In genomic region chr3L:3765782-3766520, dm6 we compare ENCODE assay signal across 5 fruit fly cellular contexts.
TF ChIP-seq lines count a peak whose summit lies in the region.

No protein-coding gene starts in this region.

TF ChIP-seq in whole organism, adult, 20 proteins besides CTCF, POLR2A, EP300 and RAD21 (continued from another document):
- TF ChIP-seq CG14711 (tag; optimal IDR thresholded peaks at IDR 0.05; lab: Kevin White, UChicago) = peak; percentile 67
- TF ChIP-seq Hr96 (GFP tag; optimal IDR thresholded peaks at IDR 0.05; lab: Kevin White, UChicago) = peak; percentile 17
- no peak for TF ChIP-seq cnc (optimal IDR thresholded peaks at IDR 0.05; lab: Kevin White, UChicago)

TF ChIP-seq in whole organism, embryonic, 481 proteins besides CTCF, POLR2A, EP300 and RAD21 (continued from another document and continues in another):
- TF ChIP-seq Poxn (GFP tag; IDR thresholded peaks at IDR 0.05; lab: Robert Waterston, UW) = no peak
- TF ChIP-seq dmrt11E (tag; optimal IDR thresholded peaks at IDR 0.05; lab: Kevin White, UChicago) = peak; percentile 27
- TF ChIP-seq nerfin-1 (tag; optimal IDR thresholded peaks at IDR 0.05; lab: Kevin White, UChicago) = peak; percentile 57
- no peak for TF ChIP-seq CG4282 (GFP tag; optimal IDR thresholded peaks at IDR 0.05; lab: Kevin White, UChicago)
- no peak for TF ChIP-seq rib (GFP tag; IDR thresholded peaks at IDR 0.05; lab: Robert Waterston, UW)
- no peak for TF ChIP-seq Max (GFP tag; optimal IDR thresholded peaks at IDR 0.05; lab: Kevin White, UChicago)
- TF ChIP-seq Bteb2 (GFP tag; optimal IDR thresholded peaks at IDR 0.05; lab: Kevin White, UChicago) = peak; percentile 6
- TF ChIP-seq gem (tag; optimal IDR thresholded peaks at IDR 0.05; lab: Kevin White, UChicago) = peak; percentile 86
- peak; percentile 65 to 87 for TF ChIP-seq bsh (GFP tag; optimal IDR thresholded peaks at IDR 0.05; lab: Kevin White, UChicago)
- TF ChIP-seq CG31441 (GFP tag; IDR thresholded peaks at IDR 0.05; lab: Robert Waterston, UW) = peak; percentile 86
- no peak for TF ChIP-seq Lpt (GFP tag; optimal IDR thresholded peaks at IDR 0.05; lab: Kevin White, UChicago)
- peak; percentile 74 for TF ChIP-seq Blimp-1 (GFP tag; optimal IDR thresholded peaks at IDR 0.05; lab: Kevin White, UChicago)
- no peak for TF ChIP-seq Dip3 (GFP tag; optimal IDR thresholded peaks at IDR 0.05; lab: Kevin White, UChicago)
- TF ChIP-seq gro (GFP tag; optimal IDR thresholded peaks at IDR 0.05; lab: Kevin White, UChicago) = peak; percentile 35
- no peak for TF ChIP-seq z (GFP tag; IDR thresholded peaks at IDR 0.05; lab: Robert Waterston, UW)
- TF ChIP-seq scrt (GFP tag; optimal IDR thresholded peaks at IDR 0.05; lab: Kevin White, UChicago) = peak; percentile 52
- TF ChIP-seq YL-1 (GFP tag; optimal IDR thresholded peaks at IDR 0.05; lab: Kevin White, UChicago) = peak; percentile 32
- peak; percentile 43 for TF ChIP-seq run (tag; optimal IDR thresholded peaks at IDR 0.05; lab: Kevin White, UChicago)
- peak; percentile 63 for TF ChIP-seq CG31365 (tag; optimal IDR thresholded peaks at IDR 0.05; lab: Kevin White, UChicago)
- TF ChIP-seq pzg (GFP tag; optimal IDR thresholded peaks at IDR 0.05; lab: Kevin White, UChicago) = no peak
- no peak for TF ChIP-seq Atf3 (GFP tag; optimal IDR thresholded peaks at IDR 0.05; lab: Kevin White, UChicago)
- TF ChIP-seq CG15696 (tag; optimal IDR thresholded peaks at IDR 0.05; lab: Kevin White, UChicago) = peak; percentile 31
- TF ChIP-seq CG18476 (GFP tag; optimal IDR thresholded peaks at IDR 0.05; lab: Kevin White, UChicago) = no peak
- TF ChIP-seq CG16779 (GFP tag; IDR thresholded peaks at IDR 0.05; lab: Robert Waterston, UW) = no peak
- peak; percentile 57 for TF ChIP-seq CG8281 (tag; optimal IDR thresholded peaks at IDR 0.05; lab: Kevin White, UChicago)
- TF ChIP-seq CG1792 (GFP tag; optimal IDR thresholded peaks at IDR 0.05; lab: Kevin White, UChicago) = no peak
- no peak for TF ChIP-seq Bdp1 (GFP tag; optimal IDR thresholded peaks at IDR 0.05; lab: Kevin White, UChicago)
- TF ChIP-seq Fer3 (tag; optimal IDR thresholded peaks at IDR 0.05; lab: Kevin White, UChicago) = peak; percentile 60
- peak; percentile 36; the same call in 2 of the 3 replicates for TF ChIP-seq B-H1 (GFP tag; IDR thresholded peaks at IDR 0.05; lab: Robert Waterston, UW)
- peak; percentile 62; the same call in 2 of the 3 replicates for TF ChIP-seq H15 (GFP tag; IDR thresholded peaks at IDR 0.05; lab: Robert Waterston, UW)
- peak; percentile 78 for TF ChIP-seq CG30403 (GFP tag; optimal IDR thresholded peaks at IDR 0.05; lab: Kevin White, UChicago)
- TF ChIP-seq tio (GFP tag; optimal IDR thresholded peaks at IDR 0.05; lab: Kevin White, UChicago) = peak; percentile 68
- peak; percentile 79 for TF ChIP-seq CG14441 (GFP tag; IDR thresholded peaks at IDR 0.05; lab: Robert Waterston, UW)

TF ChIP-seq in whole organism, prepupa, 60 proteins besides CTCF, POLR2A, EP300 and RAD21 (continued from another document and continues in another):
- TF ChIP-seq Sox102F (GFP tag; optimal IDR thresholded peaks at IDR 0.05; lab: Kevin White, UChicago) (peak; percentile 16), Sox14 (GFP tag; optimal IDR thresholded peaks at IDR 0.05; lab: Kevin White, UChicago) (peak; percentile 63), CG32006 (GFP tag; optimal IDR thresholded peaks at IDR 0.05; lab: Kevin White, UChicago) (peak; percentile 68), topi (GFP tag; optimal IDR thresholded peaks at IDR 0.05; lab: Kevin White, UChicago) (peak; percentile 50), CG6792 (GFP tag; optimal IDR thresholded peaks at IDR 0.05; lab: Kevin White, UChicago) (peak; percentile 7), CG7368 (GFP tag; optimal IDR thresholded peaks at IDR 0.05; lab: Kevin White, UChicago) (no peak), svp (GFP tag; lab: Kevin White, UChicago) (peak; percentile 84), CG8632 (GFP tag; optimal IDR thresholded peaks at IDR 0.05; lab: Kevin White, UChicago) (peak; percentile 51), fd85E (GFP tag; optimal IDR thresholded peaks at IDR 0.05; lab: Kevin White, UChicago) (no peak), Eip93F (GFP tag; optimal IDR thresholded peaks at IDR 0.05; lab: Kevin White, UChicago) (no peak), CG6808 (GFP tag; optimal IDR thresholded peaks at IDR 0.05; lab: Kevin White, UChicago) (peak; percentile 71), CG11762 (GFP tag; optimal IDR thresholded peaks at IDR 0.05; lab: Kevin White, UChicago; ENCODE audit: insufficient read depth) (no peak), CG11902 (GFP tag; optimal IDR thresholded peaks at IDR 0.05; lab: Kevin White, UChicago) (no peak), Eip78C (GFP tag; lab: Kevin White, UChicago) (peak; percentile 86), lz (GFP tag; optimal IDR thresholded peaks at IDR 0.05; lab: Kevin White, UChicago) (peak; percentile 51), OdsH (GFP tag; optimal IDR thresholded peaks at IDR 0.05; lab: Kevin White, UChicago) (peak; percentile 59), Hr39 (GFP tag; optimal IDR thresholded peaks at IDR 0.05; lab: Kevin White, UChicago) (peak; percentile 1), ss (GFP tag; optimal IDR thresholded peaks at IDR 0.05; lab: Kevin White, UChicago) (peak; percentile 76 to 83), eg (GFP tag; IDR thresholded peaks at IDR 0.05; lab: Robert Waterston, UW) (peak; percentile 66), fkh (GFP tag; optimal IDR thresholded peaks at IDR 0.05; lab: Kevin White, UChicago) (peak; percentile 96), fd59A (GFP tag; optimal IDR thresholded peaks at IDR 0.05; lab: Kevin White, UChicago) (peak; percentile 56), cyc (GFP tag; optimal IDR thresholded peaks at IDR 0.05; lab: Kevin White, UChicago) (no peak), CG6163 (GFP tag; IDR thresholded peaks at IDR 0.05; lab: Robert Waterston, UW) (peak; percentile 75), CG9139 (GFP tag; optimal IDR thresholded peaks at IDR 0.05; lab: Kevin White, UChicago) (peak; percentile 79), CG1621 (tag; optimal IDR thresholded peaks at IDR 0.05; lab: Kevin White, UChicago) (peak; percentile 65), Smox (GFP tag; optimal IDR thresholded peaks at IDR 0.05; lab: Kevin White, UChicago) (peak; percentile 51), CG8319 (GFP tag; optimal IDR thresholded peaks at IDR 0.05; lab: Kevin White, UChicago) (no peak), Met (GFP tag; optimal IDR thresholded peaks at IDR 0.05; lab: Kevin White, UChicago) (peak; percentile 75), dsx (GFP tag; optimal IDR thresholded peaks at IDR 0.05; lab: Kevin White, UChicago; ENCODE audit: poor library complexity, severe bottlenecking) (peak; percentile 54), pdm3 (GFP tag; optimal IDR thresholded peaks at IDR 0.05; lab: Kevin White, UChicago) (peak; percentile 60), vri (GFP tag; optimal IDR thresholded peaks at IDR 0.05; lab: Kevin White, UChicago) (peak; percentile 36), CG10631 (GFP tag; optimal IDR thresholded peaks at IDR 0.05; lab: Kevin White, UChicago) (peak; percentile 64), CG3919 (GFP tag; optimal IDR thresholded peaks at IDR 0.05; lab: Kevin White, UChicago) (peak; percentile 7), salr (GFP tag; optimal IDR thresholded peaks at IDR 0.05; lab: Kevin White, UChicago) (peak; percentile 18 to 48)

TF ChIP-seq in whole organism, pupa, 21 proteins besides CTCF, POLR2A, EP300 and RAD21 (continued from another document):
- peak; percentile 65 for TF ChIP-seq CG15710 (tag; optimal IDR thresholded peaks at IDR 0.05; lab: Kevin White, UChicago)

TF ChIP-seq in whole organism, wandering third instar larva, 38 proteins besides CTCF, POLR2A, EP300 and RAD21 (continued from another document):
- no peak for TF ChIP-seq tai (GFP tag; optimal IDR thresholded peaks at IDR 0.05; lab: Kevin White, UChicago)
